Worm (Caenorhabditis elegans): Measurements from ENCODE around the gene F12A10.6.

ce11 chrII:5522637-5523036 lies 28.3 kb upstream of the F12A10.6 start, which contains the start of gene ZK177.11:
- TF ChIP-seq B0336.3 (GFP tag; IDR thresholded peaks at IDR 0.05) (no peak), aptf-2 (GFP tag; conservative IDR thresholded peaks at IDR 0.05) (no peak), snpc-1.3 (tag; optimal IDR thresholded peaks at IDR 0.05; ENCODE audit: insufficient read depth) (no peak), unc-62 (GFP tag; optimal IDR thresholded peaks at IDR 0.05) (no peak), ama-1 (optimal IDR thresholded peaks at IDR 0.05) (no peak), ama-1 (GFP tag; optimal IDR thresholded peaks at IDR 0.05) (no peak), let-607 (tag; optimal IDR thresholded peaks at IDR 0.05) (no peak), xnd-1 (tag; optimal IDR thresholded peaks at IDR 0.05) (no peak), madf-3 (GFP tag; IDR thresholded peaks at IDR 0.05) (no peak), akir-1 (GFP tag; optimal IDR thresholded peaks at IDR 0.05) (no peak), snpc-4 (GFP tag; optimal IDR thresholded peaks at IDR 0.05) (no peak), snpc-4 (tag; optimal IDR thresholded peaks at IDR 0.05) (no peak)
